Fruit fly (Drosophila melanogaster) S2 (cell line): ENCODE data around the gene CG13252.
A peak's percentile ranks its signal among the peaks of the same experiment; 100 is the strongest.

Experiments
- CG8478 ChIP-seq: fragments of >200 bp; optimal IDR thresholded peaks from 2 replicates; lab custom pipeline; 2018
- CTCF ChIP-seq, 2 experiments: fragments of >200 bp; optimal IDR thresholded peaks; 2 replicates each; lab custom pipeline; 2018

The CG13252 gene

DNA sequence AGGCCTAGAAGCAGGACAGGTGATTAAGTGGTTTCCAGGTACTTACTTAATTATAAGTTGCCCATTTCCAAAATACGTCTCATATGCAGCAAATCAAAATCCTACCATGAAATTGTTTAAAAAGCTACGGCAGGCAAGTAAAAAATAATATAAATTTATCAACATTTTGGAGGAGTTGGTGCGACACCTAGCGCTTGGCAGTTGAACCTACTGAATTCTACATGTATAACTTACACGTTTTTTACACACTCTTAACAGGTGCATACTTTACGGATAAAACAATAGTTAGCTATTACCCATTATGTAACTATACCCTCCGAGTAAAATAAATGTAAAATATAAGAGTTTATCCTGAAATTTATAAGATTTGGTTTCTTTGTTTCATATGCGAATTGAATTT is 19.0 kb upstream of the CG13252 start:
- TF ChIP-seq CTCF (optimal IDR thresholded peaks at IDR 0.05; lab: Kevin White, UChicago) (peak; percentile 84 to 95), CG8478 (lab: Kevin White, UChicago) (no peak)

DNA sequence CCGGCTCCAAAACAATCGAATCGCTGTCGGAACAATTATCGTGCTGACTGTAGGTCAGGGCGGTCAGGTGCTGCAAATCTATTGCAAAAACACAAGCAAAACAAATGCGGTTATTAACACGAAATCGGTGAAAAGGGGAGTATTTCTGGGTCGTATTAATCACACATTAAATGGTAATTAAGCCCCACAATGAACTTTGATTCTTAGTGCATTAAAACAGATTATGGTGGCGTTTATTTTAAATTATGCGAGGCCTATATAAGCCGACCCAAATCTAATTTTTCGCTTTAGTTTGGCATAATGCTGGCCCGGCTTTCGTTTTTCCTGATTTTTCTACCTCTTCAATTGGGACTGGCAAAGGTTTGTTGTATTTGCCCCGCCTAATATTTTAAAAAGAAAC is 16.6 kb upstream of the CG13252 start, which contains the start of gene CG34260:
TSS of gene CG34260 (plus strand) at position 301 of the 400 bp plus-strand sequence.
- TF ChIP-seq CTCF (optimal IDR thresholded peaks at IDR 0.05; lab: Kevin White, UChicago) (no peak), CG8478 (lab: Kevin White, UChicago) (no peak)

DNA sequence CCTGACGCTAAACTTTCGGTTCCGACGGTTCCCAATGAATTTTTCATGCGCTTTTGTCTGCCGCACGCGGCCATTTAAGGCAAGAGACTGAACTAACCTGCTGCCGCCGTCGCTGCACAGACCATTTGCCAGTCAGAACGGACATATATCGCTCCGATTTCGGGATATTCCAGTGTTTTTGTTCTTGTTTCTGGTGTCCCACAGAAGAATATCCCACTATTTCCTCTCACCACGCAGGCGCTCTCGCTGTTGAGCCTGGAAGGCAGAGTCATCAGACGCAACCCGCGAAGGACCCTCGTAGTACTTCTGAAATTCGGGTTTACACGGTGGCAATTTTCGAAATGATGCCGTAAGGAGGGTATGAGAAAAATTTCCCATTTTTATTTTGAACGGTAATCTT is 11.3 kb upstream of the CG13252 start, which contains the start of gene cmpy:
TSS of gene cmpy (minus strand) at position 101 of the 400 bp plus-strand sequence.
- TF ChIP-seq CG8478 (lab: Kevin White, UChicago) (no peak), CTCF (optimal IDR thresholded peaks at IDR 0.05; lab: Kevin White, UChicago) (no peak)

DNA sequence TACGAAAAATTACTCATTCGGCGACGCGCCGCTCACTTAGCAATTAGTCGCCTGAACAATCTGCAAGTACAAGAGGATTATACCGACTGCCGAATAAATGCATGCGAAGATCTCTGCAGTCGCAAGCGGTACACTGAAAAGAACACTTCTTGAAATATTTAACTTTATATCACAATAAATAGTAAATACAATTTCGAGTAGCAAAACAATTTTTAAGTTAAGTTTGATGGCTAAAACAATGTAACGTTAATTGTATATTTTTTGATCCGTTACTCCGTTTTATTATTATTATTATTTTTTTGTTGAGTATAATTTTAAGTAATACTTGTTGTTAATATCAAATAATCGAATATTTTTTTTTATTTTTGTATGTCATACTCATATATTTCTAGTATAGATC is 976 bp upstream of the CG13252 start:
- TF ChIP-seq CTCF (optimal IDR thresholded peaks at IDR 0.05; lab: Kevin White, UChicago) = no peak
- no peak for TF ChIP-seq CG8478 (lab: Kevin White, UChicago)

DNA sequence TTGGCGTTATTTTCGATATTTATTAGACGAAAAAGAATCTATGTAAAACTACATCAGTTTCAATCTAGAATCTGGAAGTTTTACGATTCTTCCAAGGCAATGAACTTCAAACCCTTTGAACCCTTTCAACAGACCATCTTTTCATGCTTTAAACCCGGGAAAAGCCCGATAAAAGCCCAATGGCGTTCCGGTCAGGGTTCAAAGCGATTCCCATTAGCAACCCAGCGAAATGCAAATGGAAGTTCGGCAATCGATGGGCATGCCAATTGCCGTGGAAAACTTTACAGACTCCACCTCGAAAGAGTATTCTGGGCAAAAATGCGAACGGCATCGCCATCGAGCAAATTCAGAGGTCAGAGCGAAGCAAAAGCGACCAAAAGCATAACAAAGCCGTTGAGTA is 2.1 kb downstream of the CG13252 start:
- no peak for TF ChIP-seq CTCF (optimal IDR thresholded peaks at IDR 0.05; lab: Kevin White, UChicago)

DNA sequence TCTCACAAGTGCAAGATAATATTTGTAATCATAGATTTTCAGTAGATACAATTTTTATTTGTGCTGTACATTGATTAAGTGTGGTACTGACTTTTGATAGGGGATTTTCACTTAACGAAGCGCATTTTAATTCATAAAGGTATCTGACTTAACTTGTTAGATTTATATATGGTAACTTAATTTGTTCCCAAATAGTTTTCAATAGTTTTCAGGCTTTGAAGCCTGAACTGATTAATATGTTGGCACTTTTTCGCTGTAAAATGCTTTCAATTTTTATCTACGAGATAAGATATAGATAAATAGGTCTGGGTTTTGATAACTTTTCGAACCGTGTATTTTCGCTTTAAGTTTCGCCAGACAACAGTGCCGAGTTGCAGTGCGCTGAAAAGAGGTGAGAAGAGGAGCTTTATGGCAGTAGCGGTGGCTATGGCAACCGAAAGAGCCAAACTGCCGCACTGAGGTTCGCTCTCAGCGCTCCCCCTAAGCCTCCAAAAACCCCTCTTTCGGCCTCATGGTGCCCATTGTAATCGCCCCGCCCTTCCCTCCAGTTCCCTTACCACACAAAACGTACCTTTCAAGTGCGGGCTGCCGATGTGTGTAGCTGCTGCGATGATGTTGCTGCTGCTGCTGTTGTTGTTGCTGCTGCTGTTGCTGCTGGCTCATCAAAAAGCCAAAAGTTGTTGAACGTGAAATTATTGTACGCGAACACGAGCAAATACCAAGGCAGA is 3.3 kb downstream of the CG13252 start:
- TF ChIP-seq CG8478 (lab: Kevin White, UChicago) (no peak), CTCF (optimal IDR thresholded peaks at IDR 0.05; lab: Kevin White, UChicago) (no peak)

DNA sequence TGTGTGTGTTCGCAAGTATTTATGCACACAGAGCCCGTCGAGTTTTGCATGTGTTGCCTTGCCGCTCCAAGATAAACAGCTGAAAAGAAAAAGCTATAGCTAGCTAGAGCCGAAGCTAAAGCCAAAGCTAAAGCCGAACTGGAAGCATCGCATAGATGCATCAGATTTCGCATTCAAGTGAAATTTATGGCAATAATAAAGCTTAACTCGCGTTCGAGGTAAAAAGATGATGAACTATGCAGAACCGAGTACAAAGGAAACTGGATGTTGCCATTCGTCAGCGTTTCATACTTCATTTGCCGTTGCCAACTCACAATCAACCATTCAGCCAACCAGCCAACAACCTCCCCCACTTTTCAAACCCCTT is 3.9 kb downstream of the CG13252 start:
- TF ChIP-seq CG8478 (lab: Kevin White, UChicago) = no peak

DNA sequence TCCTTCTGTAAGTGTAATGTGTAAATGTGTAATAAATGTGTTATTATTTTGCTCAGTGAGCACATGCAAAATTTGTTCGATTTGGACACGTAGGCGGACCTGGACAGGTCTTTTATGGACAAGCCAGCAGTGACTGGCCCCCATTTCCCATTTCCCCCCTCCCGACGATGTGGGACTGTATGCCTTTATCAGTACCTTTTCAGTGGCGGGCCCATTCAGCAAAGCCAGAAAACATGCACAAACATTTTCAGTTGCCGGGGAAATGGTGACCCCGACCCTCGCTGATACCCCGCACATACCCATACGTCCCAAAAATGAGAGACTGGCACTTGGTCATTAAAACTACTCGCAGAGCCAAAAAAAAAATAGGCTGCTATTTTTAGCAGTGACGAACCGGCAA is 5.9 kb downstream of the CG13252 start:
- no peak for TF ChIP-seq CTCF (optimal IDR thresholded peaks at IDR 0.05; lab: Kevin White, UChicago)
- no peak for TF ChIP-seq CG8478 (lab: Kevin White, UChicago)

DNA sequence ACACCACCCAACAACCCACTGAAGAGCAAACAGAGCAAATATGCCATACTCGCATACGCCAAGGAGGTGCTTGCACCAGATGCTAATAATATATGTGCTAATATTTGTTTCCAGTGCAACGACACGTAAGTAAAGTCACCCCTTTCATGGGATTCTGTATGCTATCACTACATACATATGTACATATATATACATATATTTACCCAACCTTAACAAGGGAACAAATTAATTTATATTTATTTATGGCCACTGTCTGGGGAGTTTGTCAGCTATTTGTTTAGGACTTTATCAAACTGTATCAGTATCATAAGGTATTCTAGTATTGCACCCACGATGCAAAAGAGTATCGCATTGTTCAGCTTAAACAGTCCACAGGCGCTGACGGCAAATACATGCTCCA is 7.0 kb downstream of the CG13252 start:
- TF ChIP-seq CG8478 (lab: Kevin White, UChicago) = no peak
- no peak for TF ChIP-seq CTCF (optimal IDR thresholded peaks at IDR 0.05; lab: Kevin White, UChicago)

DNA sequence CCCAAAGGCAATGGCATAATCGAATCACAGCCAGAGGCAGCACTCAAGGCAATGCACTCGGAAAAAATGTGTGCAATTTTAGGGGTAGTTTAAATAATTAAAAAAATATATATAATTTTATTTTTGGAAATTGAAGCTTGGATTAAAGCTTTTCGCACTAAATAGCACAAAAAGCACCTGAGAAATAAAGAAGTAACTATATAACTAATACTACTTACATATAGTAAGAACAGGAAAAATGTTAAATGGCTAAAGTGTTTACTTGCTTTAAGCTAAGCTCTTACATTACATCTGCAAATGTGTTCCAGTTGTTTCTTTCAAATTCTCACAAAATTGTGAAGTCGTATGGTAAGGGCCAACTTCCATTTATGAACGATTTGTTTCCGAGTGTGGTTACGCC is 9.0 kb downstream of the CG13252 start, which contains the start of gene Gr77a:
TSS of gene Gr77a (minus strand) at position 17 of the 400 bp plus-strand sequence.
- TF ChIP-seq CG8478 (lab: Kevin White, UChicago) (no peak), CTCF (optimal IDR thresholded peaks at IDR 0.05; lab: Kevin White, UChicago) (no peak)

DNA sequence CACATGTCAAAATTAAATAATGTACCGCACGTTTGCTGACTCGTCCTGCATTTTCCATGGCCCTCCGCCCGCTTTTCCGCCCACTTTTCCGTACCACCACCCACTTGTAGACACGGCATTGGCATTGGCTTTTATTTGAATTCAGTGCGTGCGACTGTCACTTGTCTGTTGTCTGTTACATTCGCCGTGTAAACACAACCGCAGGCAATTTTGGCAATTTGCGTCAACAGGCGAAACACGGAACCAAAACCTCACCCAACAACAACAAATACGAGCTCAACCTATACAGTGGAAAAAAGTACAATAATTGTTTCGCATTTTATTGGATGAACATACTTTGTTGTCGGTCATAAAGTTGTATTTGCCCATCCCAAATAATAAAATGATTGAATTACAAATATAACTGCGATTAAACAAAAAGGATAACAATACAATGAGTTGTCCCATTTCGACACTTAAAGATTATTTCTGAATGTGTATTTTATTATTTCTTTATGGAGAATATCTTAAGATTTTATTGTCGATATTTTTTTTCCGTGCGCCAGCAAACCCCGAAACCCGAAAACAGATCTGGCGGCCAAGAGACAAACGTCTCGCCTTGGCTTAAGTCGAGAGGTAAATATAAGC is 17.0 kb downstream of the CG13252 start:
- TF ChIP-seq CTCF (optimal IDR thresholded peaks at IDR 0.05; lab: Kevin White, UChicago) (no peak), CG8478 (lab: Kevin White, UChicago) (no peak)

DNA sequence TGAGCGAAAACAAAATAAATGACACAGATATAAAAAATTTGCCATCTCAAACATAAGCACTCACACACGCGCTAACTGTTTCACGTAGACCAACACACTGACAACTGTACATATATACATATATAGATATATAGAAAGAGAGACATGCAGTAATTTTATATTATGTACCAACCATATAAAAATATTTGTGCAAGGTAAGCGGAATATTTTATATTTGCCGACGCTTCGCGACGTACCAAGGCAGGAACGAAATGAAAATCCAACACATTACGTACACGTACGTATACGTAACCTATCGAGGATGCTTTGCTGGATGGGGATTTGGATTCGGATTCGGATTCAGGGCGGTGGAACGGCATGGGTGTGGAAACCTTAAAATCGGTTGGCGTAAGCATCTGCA is 18.2 kb downstream of the CG13252 start:
- TF ChIP-seq CTCF (optimal IDR thresholded peaks at IDR 0.05; lab: Kevin White, UChicago) (no peak), CG8478 (lab: Kevin White, UChicago) (no peak)

DNA sequence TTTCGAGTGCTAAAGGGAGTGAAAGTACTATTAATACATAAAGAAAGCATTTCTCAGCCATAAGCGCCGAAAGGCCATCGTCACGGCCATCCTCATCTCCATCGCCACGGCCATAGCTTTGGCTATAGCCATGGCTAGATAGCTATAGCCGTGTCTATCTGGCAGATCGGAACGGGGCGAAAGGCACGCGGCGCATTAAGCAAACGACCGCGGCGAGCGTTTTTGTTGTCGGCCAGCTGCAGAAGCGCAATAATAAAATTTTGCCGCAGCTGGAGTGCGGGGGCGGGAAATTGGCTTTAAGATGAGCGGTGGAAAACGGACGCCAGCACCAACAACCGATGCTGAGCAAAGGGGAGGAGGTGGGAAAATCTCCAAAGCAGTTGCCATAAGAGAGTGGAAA is 20.0 kb downstream of the CG13252 start:
- TF ChIP-seq CG8478 (lab: Kevin White, UChicago) = no peak
- TF ChIP-seq CTCF (optimal IDR thresholded peaks at IDR 0.05; lab: Kevin White, UChicago) = no peak

DNA sequence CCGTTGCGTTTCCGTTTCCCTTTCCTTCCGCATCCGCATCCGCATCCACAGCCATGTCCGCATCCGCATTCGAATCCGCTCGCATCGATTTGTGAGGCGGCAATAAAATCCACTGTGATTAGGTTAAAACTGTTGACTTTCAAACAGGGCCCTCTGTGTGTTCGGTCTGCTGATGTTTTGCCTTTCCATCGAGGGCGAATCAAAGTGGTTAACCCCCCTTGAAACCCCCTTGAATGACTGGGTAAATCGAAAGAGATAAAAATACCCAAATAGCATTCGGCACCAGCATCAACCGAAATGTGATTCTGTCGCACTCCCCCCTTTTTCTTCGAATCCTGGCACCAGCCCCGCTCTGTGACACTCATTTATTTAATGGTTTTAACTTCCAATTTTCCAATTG is 22.6 kb downstream of the CG13252 start:
- TF ChIP-seq CG8478 (lab: Kevin White, UChicago) = no peak
- TF ChIP-seq CTCF (optimal IDR thresholded peaks at IDR 0.05; lab: Kevin White, UChicago) = no peak

DNA sequence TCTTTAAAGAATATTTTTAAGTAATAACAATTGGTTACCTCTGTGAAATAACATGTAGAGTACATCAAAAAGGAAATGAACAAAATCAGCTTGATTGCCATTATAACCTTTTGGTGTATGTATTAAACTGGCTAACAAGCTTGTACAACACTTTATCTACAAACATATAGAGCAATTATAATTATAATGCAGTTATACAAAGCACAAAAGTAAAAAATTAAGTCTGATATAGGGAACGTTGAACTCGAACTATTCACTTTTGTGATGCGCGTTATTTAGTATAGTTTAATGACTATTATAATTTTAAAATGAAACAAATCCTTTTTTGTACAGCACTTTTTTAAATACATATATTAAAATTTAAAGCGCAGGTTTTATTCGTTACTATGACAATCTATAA is 25.2 kb downstream of the CG13252 start, which contains the start of gene CG33912:
TSS of gene CG33912 (minus strand) at position 101 of the 400 bp plus-strand sequence.
- TF ChIP-seq CTCF (optimal IDR thresholded peaks at IDR 0.05; lab: Kevin White, UChicago) (no peak), CG8478 (lab: Kevin White, UChicago) (no peak)

DNA sequence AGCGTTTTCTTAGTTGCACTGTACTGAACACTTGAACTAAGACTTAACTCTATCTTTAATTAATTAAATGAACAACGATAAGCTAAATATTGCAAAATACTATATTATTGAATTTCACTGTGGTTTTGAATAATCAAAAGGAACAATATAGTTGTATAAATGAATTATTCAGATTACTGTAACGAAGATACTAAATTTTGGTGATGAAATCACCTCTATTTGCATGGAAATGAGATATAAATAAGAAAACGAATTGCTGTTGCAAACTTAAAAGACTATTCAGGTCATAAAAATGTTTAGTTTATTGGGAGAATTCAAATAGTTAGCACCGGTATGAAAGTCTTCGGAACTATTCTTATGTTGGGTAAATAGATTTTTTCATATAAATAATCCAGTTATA is 28.2 kb downstream of the CG13252 start, which contains the start of gene CG43251:
TSS of gene CG43251 (plus strand) at position 301 of the 400 bp plus-strand sequence.
- TF ChIP-seq CG8478 (lab: Kevin White, UChicago) = no peak
- no peak for TF ChIP-seq CTCF (optimal IDR thresholded peaks at IDR 0.05; lab: Kevin White, UChicago)
